Worm (Caenorhabditis elegans) whole organism, early embryonic: ENCODE data around the gene srlf-16.

Experiments used
- B0310.2 ChIP-seq: sonication (generic microtip); optimal IDR thresholded peaks from 2 replicates; lab custom pipeline; 2016; ENCODE audit warnings: mild to moderate bottlenecking, missing genetic modification characterization, missing compliant biosample characterization
- ama-1 ChIP-seq: fragments of 150-350 bp; optimal IDR thresholded peaks from 2 replicates; lab custom pipeline; 2014
- ceh-13 ChIP-seq: fragments of 200-800 bp; sonication (Bioruptor generic); optimal IDR thresholded peaks from 2 replicates; lab custom pipeline; 2018; ENCODE audit warnings: mild to moderate bottlenecking, missing genetic modification characterization, missing compliant biosample characterization
- ceh-36 ChIP-seq: sonication (generic microtip); optimal IDR thresholded peaks from 2 replicates; lab custom pipeline; 2016; ENCODE audit warnings: missing genetic modification characterization, inconsistent platforms, missing compliant biosample characterization
- flt-1 ChIP-seq: fragments of 200-800 bp; sonication (Bioruptor generic); IDR thresholded peaks from 2 replicates; pipeline ENCODE4 v1.3.6; 2022; ENCODE audit warnings: missing genetic modification characterization, missing compliant biosample characterization
- hmbx-1 ChIP-seq: sonication (generic microtip); optimal IDR thresholded peaks from 2 replicates; lab custom pipeline; 2016; ENCODE audit warnings: mild to moderate bottlenecking, missing genetic modification characterization, missing compliant biosample characterization
- hmg-4 ChIP-seq: fragments of 200-800 bp; sonication (Bioruptor generic); optimal IDR thresholded peaks from 2 replicates; lab custom pipeline; 2018; ENCODE audit warnings: mild to moderate bottlenecking, missing genetic modification characterization, missing compliant biosample characterization
- hnd-1 ChIP-seq: sonication (generic microtip); optimal IDR thresholded peaks from 2 replicates; lab custom pipeline; 2016; ENCODE audit warnings: missing genetic modification characterization, missing compliant biosample characterization
- scrt-1 ChIP-seq: fragments of 200-800 bp; sonication (Bioruptor generic); IDR thresholded peaks from 2 replicates; pipeline ENCODE4 v1.3.6; 2022; ENCODE audit warnings: missing genetic modification characterization, missing compliant biosample characterization
- tbx-11 ChIP-seq: fragments of 200-800 bp; sonication (Bioruptor generic); IDR thresholded peaks from 2 replicates; pipeline ENCODE4 v1.3.6; 2022; ENCODE audit warnings: missing genetic modification characterization, missing compliant biosample characterization
- tbx-37 ChIP-seq: fragments of 200-800 bp; sonication (Bioruptor generic); conservative IDR thresholded peaks from 2 replicates; pipeline ENCODE4 v1.3.6; 2022; ENCODE audit warnings: missing genetic modification reagents, missing genetic modification characterization, missing compliant biosample characterization

DNA sequence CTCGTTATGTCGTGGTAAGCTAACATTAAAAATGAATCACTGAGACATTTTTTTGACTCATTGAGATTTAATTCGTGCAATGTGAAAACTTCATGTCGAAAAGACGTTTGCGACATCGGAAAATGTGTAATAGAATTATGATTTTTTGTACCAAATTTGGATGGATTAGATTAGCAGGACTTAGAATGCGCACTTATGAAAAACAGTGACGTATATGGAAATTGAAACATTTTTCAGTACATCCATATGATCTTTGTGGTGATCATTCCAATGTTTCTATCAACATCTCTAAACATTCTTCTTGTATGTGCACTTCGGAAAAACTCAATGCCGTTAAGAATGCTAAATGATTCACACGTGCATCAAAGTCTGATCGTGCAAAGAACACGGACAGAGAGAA lies 39.9 kb downstream of the srlf-16 start:
- TF ChIP-seq ama-1 (no peak), scrt-1 (no peak), tbx-11 (GFP tag; lab: Robert Waterston, UW) (no peak), flt-1 (GFP tag; lab: Robert Waterston, UW) (no peak), ceh-36 (tag; lab: Kevin White, UChicago) (no peak), hmg-4 (GFP tag; lab: Kevin White, UChicago) (no peak), hnd-1 (no peak), B0310.2 (tag; lab: Kevin White, UChicago) (no peak), tbx-37 (GFP tag; lab: Robert Waterston, UW) (no peak), ceh-13 (GFP tag; lab: Kevin White, UChicago) (no peak), hmbx-1 (no peak)
